Worm (Caenorhabditis elegans): ENCODE data around the gene F56A11.5.

DNA sequence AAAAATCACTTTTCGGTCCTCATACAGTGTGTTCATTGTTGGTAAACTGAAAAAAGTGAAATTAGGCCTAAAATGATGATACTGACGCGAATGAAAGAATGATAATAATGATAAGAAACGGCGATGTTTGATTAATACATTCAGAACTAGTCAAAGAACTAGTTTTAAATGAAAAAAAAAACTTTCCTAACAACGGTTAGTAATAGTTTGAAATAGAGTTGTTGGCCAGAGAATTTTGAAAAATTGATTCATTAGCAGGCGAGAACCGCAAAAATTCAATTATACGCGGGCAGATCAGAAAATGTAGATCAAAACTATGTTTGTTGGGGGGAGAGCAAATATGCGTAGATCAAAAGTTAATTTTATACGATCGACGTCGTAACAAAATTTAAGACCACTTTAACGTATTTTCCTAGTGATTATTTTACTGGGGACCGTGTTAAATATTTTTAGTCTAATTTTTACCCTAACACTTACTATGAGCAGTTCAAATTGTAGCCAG is at the start of gene F56A11.5:
- TF ChIP-seq lin-13 (tag; optimal IDR thresholded peaks at IDR 0.05) (no peak), ceh-39 (tag; optimal IDR thresholded peaks at IDR 0.05) (no peak), drap-1 (GFP tag; optimal IDR thresholded peaks at IDR 0.05) (no peak), elt-1 (tag; optimal IDR thresholded peaks at IDR 0.05; ENCODE audit: borderline replicate concordance, insufficient read depth) (no peak), nhr-237 (tag; optimal IDR thresholded peaks at IDR 0.05) (no peak), bed-3 (GFP tag; optimal IDR thresholded peaks at IDR 0.05) (no peak), nhr-28 (tag; optimal IDR thresholded peaks at IDR 0.05) (no peak), ztf-11 (tag; optimal IDR thresholded peaks at IDR 0.05) (no peak), unc-39 (tag; optimal IDR thresholded peaks at IDR 0.05) (no peak), zip-8 (tag; optimal IDR thresholded peaks at IDR 0.05) (no peak), nhr-2 (tag; optimal IDR thresholded peaks at IDR 0.05) (no peak), unc-120 (tag; optimal IDR thresholded peaks at IDR 0.05; ENCODE audit: poor library complexity, severe bottlenecking) (no peak)
